Worm (Caenorhabditis elegans): ENCODE results near the gene ugt-41.
A peak's percentile ranks its signal among the peaks of the same experiment; 100 is the strongest.

DNA sequence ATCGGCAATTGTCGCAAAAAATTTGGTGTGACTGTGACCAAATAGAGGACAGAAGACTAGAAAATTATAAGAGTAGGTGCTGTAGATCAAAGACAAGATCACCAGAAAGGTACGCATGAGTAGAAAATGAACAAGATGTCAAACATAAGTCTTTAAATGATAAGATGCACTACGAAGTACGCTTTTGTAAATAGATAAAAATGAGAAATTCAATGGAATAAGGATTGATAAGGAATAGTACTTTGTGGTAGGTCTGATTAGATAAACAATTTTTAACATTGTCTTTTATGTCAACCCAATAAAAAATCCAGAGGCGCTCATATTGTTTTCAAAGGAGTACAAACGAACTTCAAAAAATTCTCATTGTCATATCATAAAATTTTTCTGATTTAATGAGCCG, 12.8 kb downstream of the ugt-41 start, which contains the start of gene F10D2.8:
- TF ChIP-seq ztf-4 (tag; optimal IDR thresholded peaks at IDR 0.05) (no peak), egl-27 (tag; optimal IDR thresholded peaks at IDR 0.05) (no peak), nhr-11 (tag; optimal IDR thresholded peaks at IDR 0.05) (no peak), elt-2 (tag; optimal IDR thresholded peaks at IDR 0.05) (peak; percentile 87), nhr-237 (tag; optimal IDR thresholded peaks at IDR 0.05) (no peak), zag-1 (tag; optimal IDR thresholded peaks at IDR 0.05) (no peak), tbx-2 (tag; optimal IDR thresholded peaks at IDR 0.05) (no peak), dpl-1 (GFP tag; optimal IDR thresholded peaks at IDR 0.05) (no peak), unc-62 (GFP tag; optimal IDR thresholded peaks at IDR 0.05) (no peak), sup-37 (GFP tag; optimal IDR thresholded peaks at IDR 0.05) (no peak), fos-1 (tag; optimal IDR thresholded peaks at IDR 0.05) (no peak), aly-2 (tag; optimal IDR thresholded peaks at IDR 0.05) (no peak), fkh-10 (GFP tag; optimal IDR thresholded peaks at IDR 0.05) (no peak)
